Worm (Caenorhabditis elegans): ENCODE data around the gene sbds-1.

DNA sequence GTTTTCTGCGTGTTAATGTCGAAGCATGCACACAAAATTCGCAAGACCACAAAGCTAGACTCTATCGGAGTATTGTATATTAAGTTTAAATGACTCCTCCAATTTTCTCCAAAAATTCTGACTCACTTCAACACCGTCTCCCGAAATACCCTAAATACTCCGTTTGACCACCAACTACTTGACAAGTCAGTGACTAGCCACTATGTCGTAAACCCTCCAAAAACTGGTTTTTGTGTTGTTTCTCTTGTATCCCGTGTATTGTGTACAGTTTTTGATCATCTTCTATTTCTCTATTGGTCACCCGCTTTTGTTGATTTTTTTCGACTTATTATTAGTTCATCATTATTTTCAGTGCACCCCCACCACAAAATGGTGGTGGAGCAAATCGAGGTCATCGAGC, 20.1 kb upstream of the sbds-1 start, which contains the start of gene C09F5.1:
- TF ChIP-seq lsy-2 (tag; optimal IDR thresholded peaks at IDR 0.05) = no peak
- no peak for TF ChIP-seq blmp-1 (tag; optimal IDR thresholded peaks at IDR 0.05)
- no peak for TF ChIP-seq nhr-237 (tag; optimal IDR thresholded peaks at IDR 0.05)
- TF ChIP-seq ces-1 (GFP tag; optimal IDR thresholded peaks at IDR 0.05) = no peak
- TF ChIP-seq ham-2 (GFP tag; optimal IDR thresholded peaks at IDR 0.05) = no peak
- TF ChIP-seq pha-4 (tag; optimal IDR thresholded peaks at IDR 0.05) = no peak
- TF ChIP-seq ztf-11 (tag; optimal IDR thresholded peaks at IDR 0.05) = no peak
- no peak for TF ChIP-seq elt-1 (tag; optimal IDR thresholded peaks at IDR 0.05; ENCODE audit: borderline replicate concordance, insufficient read depth)
- no peak for TF ChIP-seq mep-1 (tag; optimal IDR thresholded peaks at IDR 0.05)
- no peak for TF ChIP-seq unc-120 (tag; optimal IDR thresholded peaks at IDR 0.05; ENCODE audit: poor library complexity, severe bottlenecking)
